Fruit fly (Drosophila melanogaster) whole organism, embryonic: ENCODE measurements around the gene rtv.

Experiments used
- Adf1 ChIP-seq: fragments of 200-800 bp; sonication (Bioruptor generic); IDR thresholded peaks from 2 replicates; pipeline ENCODE4 v1.3.6; 2022; ENCODE audit warnings: missing biosample characterization, missing genetic modification characterization
- CG10321 ChIP-seq: fragments of 200-800 bp; sonication (Bioruptor generic); IDR thresholded peaks from 2 replicates; pipeline ENCODE4 v1.3.6; 2022; ENCODE audit warnings: missing biosample characterization, missing genetic modification characterization
- CG10979 ChIP-seq: fragments of 200-800 bp; sonication (Bioruptor generic); optimal IDR thresholded peaks from 2 replicates; lab custom pipeline; 2018; ENCODE audit warnings: missing biosample characterization, mild to moderate bottlenecking, missing genetic modification characterization, moderate library complexity
- CG11398 ChIP-seq: fragments of 200-800 bp; sonication (Bioruptor generic); optimal IDR thresholded peaks from 2 replicates; lab custom pipeline; 2016; ENCODE audit warnings: missing biosample characterization, missing genetic modification characterization
- CG14014 ChIP-seq: fragments of 200-800 bp; sonication (Bioruptor generic); IDR thresholded peaks from 2 replicates; pipeline ENCODE4 v1.3.6; 2022; ENCODE audit warnings: missing biosample characterization, missing genetic modification characterization
- CG14667 ChIP-seq: fragments of 200-800 bp; sonication (Bioruptor generic); IDR thresholded peaks from 2 replicates; pipeline ENCODE4 v1.3.6; 2022; ENCODE audit warnings: missing biosample characterization, missing genetic modification characterization
- CG14860 ChIP-seq: fragments of 200-800 bp; sonication (Bioruptor generic); IDR thresholded peaks from 3 replicates; pipeline ENCODE4 v1.3.6; 2022; ENCODE audit warnings: missing biosample characterization, missing genetic modification characterization; ENCODE audit not compliant: partially characterized antibody
- CG15073 ChIP-seq: fragments of 200-800 bp; sonication (Bioruptor generic); optimal IDR thresholded peaks from 2 replicates; lab custom pipeline; 2016; ENCODE audit warnings: missing biosample characterization, missing genetic modification characterization
- CG1602 ChIP-seq: fragments of 200-800 bp; sonication (Bioruptor generic); optimal IDR thresholded peaks from 3 replicates; lab custom pipeline; 2016; ENCODE audit warnings: missing biosample characterization, missing genetic modification characterization
- CG17829 ChIP-seq: fragments of 200-800 bp; optimal IDR thresholded peaks from 2 replicates; lab custom pipeline; 2019; ENCODE audit warnings: missing biosample characterization, mild to moderate bottlenecking, missing genetic modification characterization, moderate library complexity
- CG30020 ChIP-seq: fragments of 200-800 bp; optimal IDR thresholded peaks from 2 replicates; lab custom pipeline; 2019; ENCODE audit warnings: missing biosample characterization, mild to moderate bottlenecking, missing genetic modification characterization, moderate library complexity
- CG31441 ChIP-seq: fragments of 200-800 bp; sonication (Bioruptor generic); IDR thresholded peaks from 2 replicates; pipeline ENCODE4 v1.3.6; 2022; ENCODE audit warnings: missing biosample characterization, missing genetic modification characterization
- CG33213 ChIP-seq: fragments of 200-800 bp; sonication (Bioruptor generic); optimal IDR thresholded peaks from 3 replicates; lab custom pipeline; 2016; ENCODE audit warnings: missing biosample characterization, missing genetic modification characterization
- CG3726 ChIP-seq: fragments of 200-800 bp; sonication (Bioruptor generic); IDR thresholded peaks from 3 replicates; pipeline ENCODE4, ENCODE4 v1.3.6; 2022; ENCODE audit warnings: missing biosample characterization, missing genetic modification characterization
- CG4617 ChIP-seq: fragments of 200-800 bp; sonication (Bioruptor generic); optimal IDR thresholded peaks from 3 replicates; lab custom pipeline; 2016; ENCODE audit warnings: missing biosample characterization, missing genetic modification characterization, borderline replicate concordance
- CG7271 ChIP-seq: fragments of 200-800 bp; sonication (Bioruptor generic); optimal IDR thresholded peaks from 2 replicates; lab custom pipeline; 2018; ENCODE audit warnings: missing biosample characterization, mild to moderate bottlenecking, missing genetic modification characterization, moderate library complexity
- CG7963 ChIP-seq: fragments of 200-800 bp; sonication (Bioruptor generic); IDR thresholded peaks from 3 replicates; pipeline ENCODE4 v1.3.6; 2022; ENCODE audit warnings: missing biosample characterization, missing genetic modification characterization; ENCODE audit not compliant: partially characterized antibody
- CG8089 ChIP-seq: fragments of 200-800 bp; sonication (Bioruptor generic); optimal IDR thresholded peaks from 3 replicates; lab custom pipeline; 2016; ENCODE audit warnings: missing biosample characterization, missing genetic modification characterization
- CG8281 ChIP-seq: fragments of 200-800 bp; sonication (Bioruptor generic); optimal IDR thresholded peaks from 2 replicates; lab custom pipeline; 2018; ENCODE audit warnings: missing biosample characterization, mild to moderate bottlenecking, missing genetic modification characterization, moderate library complexity
- CG8944 ChIP-seq: fragments of 200-800 bp; sonication (Bioruptor generic); optimal IDR thresholded peaks from 3 replicates; lab custom pipeline; 2016; ENCODE audit warnings: missing biosample characterization, missing genetic modification characterization
- Dfd ChIP-seq, 2 experiments: fragments of >200 bp; optimal IDR thresholded peaks; 2 replicates each; lab custom pipeline; 2017; ENCODE audit warnings: missing biosample characterization in 2 of 2, missing genetic modification characterization in 2 of 2
- Doc2 ChIP-seq: fragments of 200-800 bp; sonication (Bioruptor generic); IDR thresholded peaks from 2 replicates; pipeline ENCODE4 v1.3.6; 2022; ENCODE audit warnings: missing biosample characterization, missing genetic modification characterization
- Dref ChIP-seq: fragments of 200-800 bp; sonication (Bioruptor generic); IDR thresholded peaks from 2 replicates; pipeline ENCODE4 v1.3.6; 2022; ENCODE audit warnings: missing biosample characterization, missing genetic modification characterization
- Elba2 ChIP-seq: fragments of 200-800 bp; sonication (Bioruptor generic); optimal IDR thresholded peaks from 3 replicates; lab custom pipeline; 2016; ENCODE audit warnings: missing biosample characterization, missing genetic modification characterization
- Hmx ChIP-seq: fragments of 200-800 bp; sonication (Bioruptor generic); optimal IDR thresholded peaks from 2 replicates; lab custom pipeline; 2016; ENCODE audit warnings: missing biosample characterization, missing genetic modification characterization
- Hr78 ChIP-seq, 2 experiments: fragments of 200-800 bp in 1 of 2; fragments of >200 bp in 1 of 2; sonication (Bioruptor generic) in 1 of 2; optimal IDR thresholded peaks; 2 replicates each; lab custom pipeline; 2017 to 2019; ENCODE audit warnings: missing biosample characterization in 2 of 2, missing genetic modification characterization in 2 of 2, mild to moderate bottlenecking in 1 of 2, moderate library complexity in 1 of 2
- Hsf ChIP-seq: fragments of 200-800 bp; sonication (Bioruptor generic); optimal IDR thresholded peaks from 3 replicates; lab custom pipeline; 2016; ENCODE audit warnings: missing biosample characterization, missing genetic modification characterization
- NK7.1 ChIP-seq: fragments of 200-800 bp; sonication (Bioruptor generic); optimal IDR thresholded peaks from 3 replicates; lab custom pipeline; 2016; ENCODE audit warnings: missing biosample characterization, missing genetic modification characterization
- PHDP ChIP-seq: fragments of 200-800 bp; sonication (Bioruptor generic); optimal IDR thresholded peaks from 3 replicates; lab custom pipeline; 2018; ENCODE audit warnings: missing biosample characterization, mild to moderate bottlenecking, missing genetic modification characterization, moderate library complexity
- Rfx ChIP-seq: fragments of 200-800 bp; sonication (Bioruptor generic); IDR thresholded peaks from 2 replicates; pipeline ENCODE4 v1.3.6; 2022; ENCODE audit warnings: missing biosample characterization, missing genetic modification characterization
- Side ChIP-seq: fragments of 200-800 bp; sonication (Bioruptor generic); optimal IDR thresholded peaks from 2 replicates; lab custom pipeline; 2016; ENCODE audit warnings: missing biosample characterization, missing genetic modification characterization
- Usf ChIP-seq: fragments of 200-800 bp; sonication (Bioruptor generic); optimal IDR thresholded peaks from 2 replicates; lab custom pipeline; 2017; ENCODE audit warnings: missing genotype, missing biosample characterization, missing genetic modification characterization
- ap ChIP-seq: fragments of 200-800 bp; sonication (Bioruptor generic); IDR thresholded peaks from 2 replicates; pipeline ENCODE4 v1.3.6; 2022; ENCODE audit warnings: missing biosample characterization, missing genetic modification characterization
- bsh ChIP-seq, 2 experiments: fragments of 200-800 bp; sonication (Bioruptor generic); optimal IDR thresholded peaks; 2 replicates each; lab custom pipeline; 2017 to 2018; ENCODE audit warnings: mild to moderate bottlenecking in 2 of 2, missing biosample characterization in 2 of 2, missing genetic modification characterization in 2 of 2, moderate library complexity in 1 of 2
- crp ChIP-seq, 2 experiments: fragments of 200-800 bp; sonication (Bioruptor generic); optimal IDR thresholded peaks; 2 replicates in 1 of 2; 3 replicates in 1 of 2; lab custom pipeline; 2017; ENCODE audit warnings: missing biosample characterization in 2 of 2, missing genetic modification characterization in 2 of 2, mild to moderate bottlenecking in 1 of 2, moderate library complexity in 1 of 2
- dpn ChIP-seq, 2 experiments: fragments of 200-800 bp; sonication (Bioruptor generic); optimal IDR thresholded peaks; 3 replicates each; lab custom pipeline; 2016; ENCODE audit warnings: missing biosample characterization in 2 of 2, missing genetic modification characterization in 2 of 2
- esg ChIP-seq: fragments of 200-800 bp; sonication (Bioruptor generic); conservative IDR thresholded peaks from 2 replicates; pipeline ENCODE4 v1.3.6; 2022; ENCODE audit warnings: missing biosample characterization, missing genetic modification characterization
- jumu ChIP-seq: fragments of 200-800 bp; sonication (Bioruptor generic); optimal IDR thresholded peaks from 3 replicates; lab custom pipeline; 2016; ENCODE audit warnings: missing biosample characterization, missing genetic modification characterization
- lola ChIP-seq, 3 experiments: fragments of >200 bp in 2 of 3; fragments of 200-800 bp in 1 of 3; sonication (Bioruptor generic) in 1 of 3; optimal IDR thresholded peaks; 2 replicates each; lab custom pipeline; 2017 to 2019; ENCODE audit warnings: missing biosample characterization in 3 of 3, missing genetic modification characterization in 3 of 3, mild to moderate bottlenecking in 1 of 3, moderate library complexity in 1 of 3
- luna ChIP-seq: fragments of 200-800 bp; sonication (Bioruptor generic); optimal IDR thresholded peaks from 2 replicates; lab custom pipeline; 2016; ENCODE audit warnings: missing biosample characterization, missing genetic modification characterization
- pho ChIP-seq: fragments of 200-800 bp; sonication (Bioruptor generic); optimal IDR thresholded peaks from 2 replicates; lab custom pipeline; 2016; ENCODE audit warnings: missing biosample characterization, missing genetic modification characterization
- pzg ChIP-seq: fragments of 200-800 bp; sonication (Bioruptor generic); optimal IDR thresholded peaks from 3 replicates; lab custom pipeline; 2018; ENCODE audit warnings: missing biosample characterization, mild to moderate bottlenecking, missing genetic modification characterization, moderate library complexity
- tap ChIP-seq: fragments of 200-800 bp; optimal IDR thresholded peaks from 3 replicates; lab custom pipeline; 2019; ENCODE audit warnings: missing biosample characterization, mild to moderate bottlenecking, missing genetic modification characterization, moderate library complexity
- ttk ChIP-seq: fragments of 200-800 bp; sonication (Bioruptor generic); IDR thresholded peaks from 2 replicates; pipeline ENCODE4 v2.1.2; 2022; ENCODE audit warnings: missing biosample characterization, missing genetic modification characterization
- tup ChIP-seq: fragments of 200-800 bp; sonication (Bioruptor generic); optimal IDR thresholded peaks from 2 replicates; lab custom pipeline; 2016; ENCODE audit warnings: missing biosample characterization, mild to moderate bottlenecking, missing genetic modification characterization, moderate library complexity
- unc-4 ChIP-seq: fragments of 200-800 bp; sonication (Bioruptor generic); IDR thresholded peaks from 2 replicates; pipeline ENCODE4 v1.3.6; 2022; ENCODE audit warnings: missing biosample characterization, missing genetic modification characterization; ENCODE audit not compliant: partially characterized antibody
- unpg ChIP-seq: fragments of 200-800 bp; sonication (Bioruptor generic); optimal IDR thresholded peaks from 3 replicates; lab custom pipeline; 2018; ENCODE audit warnings: missing biosample characterization, mild to moderate bottlenecking, missing genetic modification characterization, moderate library complexity
- vnd ChIP-seq: fragments of 200-800 bp; sonication (Bioruptor generic); IDR thresholded peaks from 3 replicates; pipeline ENCODE4 v1.3.6; 2022; ENCODE audit warnings: missing biosample characterization, missing genetic modification characterization; ENCODE audit not compliant: partially characterized antibody
- zfh2 ChIP-seq: fragments of 200-800 bp; sonication (Bioruptor generic); optimal IDR thresholded peaks from 2 replicates; lab custom pipeline; 2016; ENCODE audit warnings: missing biosample characterization, missing genetic modification characterization

rtv gene

DNA sequence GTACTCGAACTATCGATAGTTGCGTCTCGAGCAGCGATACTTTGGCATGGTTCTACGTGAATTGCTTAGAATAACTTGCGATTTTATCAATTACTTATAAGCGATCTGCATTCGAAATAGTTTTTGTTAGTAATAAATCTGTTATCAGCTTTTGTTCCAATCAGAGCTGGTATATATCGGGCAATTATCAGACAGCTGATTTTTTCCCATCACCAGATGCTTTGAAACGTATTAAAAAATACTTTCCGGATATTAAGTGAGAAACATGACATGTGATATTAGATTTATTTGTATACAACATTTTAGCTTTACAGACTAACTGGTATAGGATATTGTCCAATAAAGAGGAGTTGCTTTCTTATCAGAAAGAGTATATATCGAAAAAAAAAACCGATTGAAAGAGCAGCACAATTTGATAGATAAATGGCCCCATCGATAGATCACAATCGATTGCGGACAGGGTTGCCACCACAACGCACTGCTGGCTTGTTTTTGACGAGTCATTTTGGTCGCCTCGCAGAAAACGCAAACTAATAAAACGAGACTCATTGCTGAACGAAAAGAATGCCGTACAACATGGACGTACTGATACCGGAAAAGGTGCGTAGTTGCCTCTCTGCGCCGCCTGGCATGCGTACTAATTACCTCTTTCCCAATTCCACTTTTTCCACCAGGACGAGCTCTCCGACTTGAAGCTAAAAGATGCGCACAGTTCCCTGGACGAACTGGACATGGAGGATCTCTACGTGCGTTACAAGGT, 28.9 kb downstream of the rtv start, which contains the start of gene Rpt3 (continued):
- TF ChIP-seq CG14860 (GFP tag; lab: Robert Waterston, UW), result peak; percentile 82; the same call in 2 of the 3 replicates
- no peak for TF ChIP-seq zfh2 (GFP tag; lab: Kevin White, UChicago)
- no peak for TF ChIP-seq esg
- TF ChIP-seq CG31441, result no peak
- no peak for TF ChIP-seq unpg (GFP tag; lab: Kevin White, UChicago)
- TF ChIP-seq tap (tag; lab: Kevin White, UChicago), result no peak
- no peak for TF ChIP-seq CG11398 (GFP tag; lab: Kevin White, UChicago)
- peak; percentile 12 for TF ChIP-seq jumu (GFP tag; lab: Kevin White, UChicago)
- TF ChIP-seq unc-4 (GFP tag; lab: Robert Waterston, UW), result peak; percentile 76
- TF ChIP-seq lola (GFP tag; optimal IDR thresholded peaks at IDR 0.05; lab: Kevin White, UChicago), result peak in 1 of 3 experiments; percentile 11
- no peak for TF ChIP-seq CG8281 (tag; lab: Kevin White, UChicago)
- peak in 1 of 2 experiments; percentile 24 for TF ChIP-seq dpn (GFP tag; optimal IDR thresholded peaks at IDR 0.05; lab: Kevin White, UChicago)
- TF ChIP-seq ap (GFP tag; lab: Robert Waterston, UW), result no peak
- peak; percentile 78 for TF ChIP-seq Dref (GFP tag; lab: Robert Waterston, UW)
- peak; percentile 43 for TF ChIP-seq CG4617
- no peak for TF ChIP-seq PHDP
- no peak for TF ChIP-seq Hr78 (GFP tag; optimal IDR thresholded peaks at IDR 0.05; lab: Kevin White, UChicago)
- no peak for TF ChIP-seq bsh (GFP tag; optimal IDR thresholded peaks at IDR 0.05; lab: Kevin White, UChicago)
- TF ChIP-seq Hmx (GFP tag; lab: Kevin White, UChicago), result no peak
- no peak for TF ChIP-seq CG10321 (GFP tag; lab: Robert Waterston, UW)
- TF ChIP-seq CG8944 (GFP tag; lab: Kevin White, UChicago), result no peak
- TF ChIP-seq Side (GFP tag; lab: Kevin White, UChicago), result no peak
- peak; percentile 7; the same call in 1 of the 2 replicates for TF ChIP-seq Rfx (GFP tag; lab: Robert Waterston, UW)
- TF ChIP-seq Adf1 (GFP tag; lab: Robert Waterston, UW), result no peak
- no peak for TF ChIP-seq CG10979 (tag; lab: Kevin White, UChicago)
- TF ChIP-seq CG7963 (GFP tag; lab: Robert Waterston, UW), result peak; percentile 56
- no peak for TF ChIP-seq tup (GFP tag; lab: Kevin White, UChicago)
- TF ChIP-seq Hsf (GFP tag; lab: Kevin White, UChicago), result peak; percentile 6
- no peak for TF ChIP-seq CG7271 (tag; lab: Kevin White, UChicago)
- no peak for TF ChIP-seq CG3726 (GFP tag; lab: Robert Waterston, UW)
- no peak for TF ChIP-seq Dfd (GFP tag; optimal IDR thresholded peaks at IDR 0.05; lab: Kevin White, UChicago)
- no peak for TF ChIP-seq Usf (GFP tag; lab: Kevin White, UChicago)
- no peak for TF ChIP-seq NK7.1 (GFP tag; lab: Kevin White, UChicago)
- no peak for TF ChIP-seq CG14667
- TF ChIP-seq CG30020 (tag; lab: Kevin White, UChicago), result peak; percentile 27
- no peak for TF ChIP-seq CG1602 (GFP tag; lab: Kevin White, UChicago)
- no peak for TF ChIP-seq luna (GFP tag; lab: Kevin White, UChicago)
- peak; percentile 26 for TF ChIP-seq pho
- TF ChIP-seq CG8089 (GFP tag; lab: Kevin White, UChicago), result no peak
- TF ChIP-seq CG33213 (GFP tag; lab: Kevin White, UChicago), result no peak
- no peak for TF ChIP-seq Doc2
- TF ChIP-seq crp (GFP tag; optimal IDR thresholded peaks at IDR 0.05; lab: Kevin White, UChicago), result peak in 1 of 2 experiments; percentile 77
- TF ChIP-seq ttk (GFP tag; lab: Robert Waterston, UW), result no peak
- TF ChIP-seq vnd (GFP tag; lab: Robert Waterston, UW), result peak; percentile 77; the same call in 2 of the 3 replicates
- no peak for TF ChIP-seq CG15073 (GFP tag; lab: Kevin White, UChicago)
- TF ChIP-seq pzg, result peak; percentile 36
- TF ChIP-seq CG14014, result no peak
- peak; percentile 28 for TF ChIP-seq Elba2 (GFP tag; lab: Kevin White, UChicago)
- no peak for TF ChIP-seq CG17829 (tag; lab: Kevin White, UChicago)
